Fruit fly (Drosophila melanogaster) S2 (cell line): ENCODE results near the gene CG9525.

ENCODE experiments used
- CG8478 ChIP-seq: fragments of >200 bp; optimal IDR thresholded peaks from 2 replicates; lab custom pipeline; 2018
- CTCF ChIP-seq, 2 experiments: fragments of >200 bp; optimal IDR thresholded peaks; 2 replicates each; lab custom pipeline; 2018

The CG9525 gene

DNA sequence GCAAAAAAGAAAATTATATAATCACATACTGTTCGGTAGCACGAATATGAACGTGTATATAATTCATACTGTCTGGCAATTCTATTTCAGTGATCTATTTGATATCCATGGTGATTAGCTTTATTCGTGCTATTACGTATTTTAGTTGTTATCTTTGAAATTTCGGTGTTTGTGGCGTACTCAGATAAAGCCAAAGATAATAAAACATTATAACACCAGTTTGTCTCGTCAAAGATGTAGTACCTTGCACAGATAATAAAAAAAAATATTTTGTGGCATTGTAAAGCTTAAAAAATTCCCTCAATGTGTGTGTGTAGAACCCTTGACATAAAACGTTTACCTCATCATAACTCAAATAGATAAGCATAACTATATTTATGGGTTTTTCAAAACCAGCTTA lies 14.2 kb downstream of the CG9525 start:
- TF ChIP-seq CTCF (optimal IDR thresholded peaks at IDR 0.05; lab: Kevin White, UChicago) (no peak), CG8478 (no peak)

dm6 chr2L:8946718-8947316 lies 15.3 kb downstream of the CG9525 start, which contains the start of gene CG46397:
TSS of gene CG46397 (plus strand) at chr2L:8947266.
- TF ChIP-seq CG8478 (no peak), CTCF (optimal IDR thresholded peaks at IDR 0.05; lab: Kevin White, UChicago) (no peak)

DNA sequence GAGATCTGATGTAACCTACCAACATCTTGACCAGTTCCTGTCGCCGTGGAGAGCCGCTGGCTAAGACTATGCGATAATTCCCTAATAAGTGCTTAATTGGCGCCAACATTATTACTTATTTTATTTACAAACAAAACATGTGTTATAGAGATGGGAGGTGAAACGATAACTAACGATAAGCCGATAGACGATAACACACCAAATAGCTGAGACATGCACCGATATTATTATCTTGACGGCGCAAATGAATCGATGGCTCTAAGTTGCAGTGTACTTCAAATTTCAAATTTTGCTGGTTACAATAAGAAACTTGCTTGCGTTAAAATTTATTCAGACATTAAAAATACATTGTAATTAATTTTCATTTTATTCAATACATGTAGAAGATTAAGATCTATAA lies 19.0 kb downstream of the CG9525 start, which contains the start of gene CG9515:
CG9515 (minus strand) TSS at position 148 of the 400 bp plus-strand sequence.
- TF ChIP-seq CTCF (optimal IDR thresholded peaks at IDR 0.05; lab: Kevin White, UChicago) (peak in 1 of 2 experiments; percentile 31), CG8478 (no peak)

dm6 chr2L:8941736-8942337 lies 20.3 kb downstream of the CG9525 start, which contains the start of gene Argl:
TSS of gene Argl (minus strand) at chr2L:8942105.
- TF ChIP-seq CG8478 = no peak
- no peak for TF ChIP-seq CTCF (optimal IDR thresholded peaks at IDR 0.05; lab: Kevin White, UChicago)

DNA sequence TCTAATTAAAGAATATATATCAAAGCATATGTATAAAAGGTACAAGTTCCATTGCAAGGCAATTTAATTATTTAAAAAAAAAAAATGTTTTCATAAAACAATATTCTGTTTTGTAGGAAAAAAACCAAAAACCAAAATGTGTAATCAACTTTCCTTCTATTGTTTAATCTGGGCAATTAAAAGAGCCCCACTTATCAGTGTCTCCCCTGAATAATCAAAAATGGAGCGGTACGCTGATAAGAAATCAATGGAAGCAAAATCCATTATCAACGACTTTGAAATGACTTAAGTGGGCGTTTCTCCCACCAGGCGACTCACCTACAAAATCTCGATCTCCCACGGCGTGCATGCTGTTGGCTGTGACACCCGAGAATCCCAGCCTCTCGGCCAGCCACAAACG lies 21.5 kb downstream of the CG9525 start:
- TF ChIP-seq CG8478 (no peak), CTCF (optimal IDR thresholded peaks at IDR 0.05; lab: Kevin White, UChicago) (no peak)

dm6 chr2L:8937837-8938413 lies 24.2 kb downstream of the CG9525 start:
- TF ChIP-seq CG8478 (no peak), CTCF (optimal IDR thresholded peaks at IDR 0.05; lab: Kevin White, UChicago) (no peak)

- no peak for TF ChIP-seq CTCF (optimal IDR thresholded peaks at IDR 0.05; lab: Kevin White, UChicago)
- TF ChIP-seq CG8478 = no peak
Observed at dm6 chr2L:8937003-8937402, 25.2 kb downstream of the CG9525 start, which contains the start of gene Tsp29Fb. TSS of gene Tsp29Fb (plus strand) at chr2L:8937390.

dm6 chr2L:8933710-8934242 lies 28.4 kb downstream of the CG9525 start, which contains the start of gene Tsp29Fa:
TSS of gene Tsp29Fa (plus strand) at chr2L:8933962.
- TF ChIP-seq CG8478 (no peak), CTCF (optimal IDR thresholded peaks at IDR 0.05; lab: Kevin White, UChicago) (no peak)

dm6 chr2L:8931176-8931575 lies 31.0 kb downstream of the CG9525 start:
- no peak for TF ChIP-seq CG8478

DNA sequence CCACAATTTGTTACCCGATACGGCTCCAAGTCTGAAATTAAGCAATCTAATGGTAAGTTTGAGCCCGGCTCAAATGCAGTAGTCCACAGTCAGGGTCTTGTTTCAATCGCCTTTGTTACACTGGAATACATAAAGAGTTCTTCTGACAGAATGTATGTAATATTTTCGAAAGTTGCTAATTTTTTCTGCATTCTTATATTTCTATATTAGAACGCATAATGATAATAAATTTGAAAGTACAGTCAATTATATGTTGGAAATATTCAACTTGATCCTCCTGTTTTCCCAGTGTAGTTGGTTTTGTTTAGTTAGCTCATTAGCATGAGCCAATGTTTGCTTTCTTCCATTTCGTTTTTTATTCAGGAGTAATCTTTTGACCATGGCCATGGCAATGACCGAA lies 38.7 kb downstream of the CG9525 start:
- no peak for TF ChIP-seq CTCF (optimal IDR thresholded peaks at IDR 0.05; lab: Kevin White, UChicago)
- TF ChIP-seq CG8478 = no peak

- TF ChIP-seq CG8478 (no peak), CTCF (optimal IDR thresholded peaks at IDR 0.05; lab: Kevin White, UChicago) (no peak)
Observed at dm6 chr2L:8921934-8922333, 40.2 kb downstream of the CG9525 start.

DNA sequence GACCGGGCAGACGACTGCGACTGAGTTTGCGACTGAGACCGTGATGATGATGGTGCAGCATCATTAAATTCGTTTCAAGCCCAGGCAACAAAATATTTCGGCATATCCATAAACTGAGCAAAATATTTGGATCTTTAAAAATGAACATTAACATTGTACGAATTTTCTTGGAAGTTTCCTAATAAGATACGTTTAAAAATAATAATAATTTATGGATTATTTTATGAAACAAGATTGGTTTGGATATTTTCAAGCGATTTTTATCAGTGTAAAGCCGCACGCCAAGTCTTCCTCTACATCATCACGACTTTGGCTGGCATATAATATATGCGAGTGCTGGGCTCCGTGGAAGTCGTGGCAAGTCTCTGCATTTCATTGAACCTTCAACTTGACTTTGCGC lies 41.9 kb downstream of the CG9525 start:
- TF ChIP-seq CG8478 = no peak
- TF ChIP-seq CTCF (optimal IDR thresholded peaks at IDR 0.05; lab: Kevin White, UChicago) = no peak

DNA sequence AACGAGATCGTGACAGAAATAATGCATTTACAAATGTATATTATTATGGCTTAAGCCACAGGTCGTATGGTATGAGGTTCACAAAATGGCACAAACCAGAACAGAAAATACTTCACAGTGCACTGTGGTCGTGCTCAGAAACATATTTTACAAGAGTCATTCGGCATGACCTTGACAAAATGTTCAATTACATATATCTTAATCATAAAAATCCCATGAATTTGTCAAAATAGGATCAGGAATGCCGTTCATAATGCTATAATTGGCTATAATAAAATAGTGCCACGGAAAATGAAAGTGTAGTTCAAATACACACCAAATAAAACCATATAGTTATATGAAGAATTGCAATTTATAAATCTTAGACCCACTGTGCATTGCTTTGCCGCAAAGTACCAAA lies 42.5 kb downstream of the CG9525 start:
- TF ChIP-seq CG8478 = no peak
- no peak for TF ChIP-seq CTCF (optimal IDR thresholded peaks at IDR 0.05; lab: Kevin White, UChicago)

- no peak for TF ChIP-seq CTCF (optimal IDR thresholded peaks at IDR 0.05; lab: Kevin White, UChicago)
Observed at dm6 chr2L:8915709-8916108, 46.4 kb downstream of the CG9525 start.
